Worm (Caenorhabditis elegans) whole organism, L3 larva: ENCODE data around the gene C05E4.7.

Experiments used
- ZK546.5 ChIP-seq: sonication (generic microtip); optimal IDR thresholded peaks from 2 replicates; lab custom pipeline; 2017; ENCODE audit warnings: missing biosample characterization, missing genetic modification characterization
- aly-2 ChIP-seq: fragments of 150-350 bp; optimal IDR thresholded peaks from 2 replicates; lab custom pipeline; 2014; ENCODE audit warnings: missing biosample characterization, missing genetic modification characterization
- ama-1 ChIP-seq: fragments of 150-350 bp; optimal IDR thresholded peaks from 2 replicates; lab custom pipeline; 2018
- ceh-16 ChIP-seq: sonication (generic microtip); optimal IDR thresholded peaks from 2 replicates; lab custom pipeline; 2017; ENCODE audit warnings: missing biosample characterization, missing genetic modification characterization
- ceh-28 ChIP-seq: fragments of 150-350 bp; optimal IDR thresholded peaks from 2 replicates; lab custom pipeline; 2014; ENCODE audit warnings: missing biosample characterization, missing genetic modification reagents, missing genetic modification characterization
- ceh-82 ChIP-seq: fragments of 150-350 bp; optimal IDR thresholded peaks from 2 replicates; lab custom pipeline; 2014; ENCODE audit warnings: missing biosample characterization, missing genetic modification characterization
- ceh-9 ChIP-seq: sonication (generic microtip); optimal IDR thresholded peaks from 2 replicates; lab custom pipeline; 2018; ENCODE audit warnings: missing biosample characterization, missing genetic modification characterization
- daf-12 ChIP-seq: fragments of 150-350 bp; optimal IDR thresholded peaks from 2 replicates; lab custom pipeline; 2014; ENCODE audit warnings: missing biosample characterization, missing genetic modification reagents, missing genetic modification characterization
- egl-27 ChIP-seq: sonication (generic microtip); optimal IDR thresholded peaks from 4 replicates; lab custom pipeline; 2017; ENCODE audit warnings: missing biosample characterization, missing genetic modification reagents, missing genetic modification characterization
- egl-5 ChIP-seq: fragments of 150-350 bp; optimal IDR thresholded peaks from 2 replicates; lab custom pipeline; 2017; ENCODE audit warnings: missing biosample characterization, missing genetic modification reagents, missing genetic modification characterization, inconsistent platforms
- elt-1 ChIP-seq: fragments of 150-350 bp; optimal IDR thresholded peaks from 2 replicates; lab custom pipeline; 2014; ENCODE audit warnings: missing biosample characterization, missing genetic modification characterization
- elt-2 ChIP-seq: sonication (generic microtip); optimal IDR thresholded peaks from 2 replicates; lab custom pipeline; 2016; ENCODE audit warnings: missing genetic modification reagents, mild to moderate bottlenecking, missing genetic modification characterization, missing compliant biosample characterization
- elt-3 ChIP-seq, 3 experiments: fragments of 150-350 bp in 1 of 3; sonication (generic microtip) in 2 of 3; optimal IDR thresholded peaks; 2 replicates in 2 of 3; 4 replicates in 1 of 3; lab custom pipeline; 2014 to 2017; ENCODE audit warnings: missing biosample characterization in 3 of 3, missing genetic modification characterization in 3 of 3
- eor-1 ChIP-seq, 2 experiments: fragments of 150-350 bp; optimal IDR thresholded peaks; 2 replicates each; lab custom pipeline; 2014 to 2018; ENCODE audit warnings: missing biosample characterization in 2 of 2, missing genetic modification characterization in 2 of 2
- fkh-10 ChIP-seq: sonication (generic microtip); optimal IDR thresholded peaks from 2 replicates; lab custom pipeline; 2017; ENCODE audit warnings: missing biosample characterization, missing genetic modification reagents, missing genetic modification characterization
- fkh-2 ChIP-seq: fragments of 150-350 bp; optimal IDR thresholded peaks from 2 replicates; lab custom pipeline; 2014; ENCODE audit warnings: missing biosample characterization, missing genetic modification reagents, missing genetic modification characterization
- fos-1 ChIP-seq: fragments of 150-350 bp; optimal IDR thresholded peaks from 2 replicates; lab custom pipeline; 2014; ENCODE audit warnings: missing biosample characterization, missing genetic modification characterization
- hmg-11 ChIP-seq: sonication (generic microtip); optimal IDR thresholded peaks from 2 replicates; lab custom pipeline; 2016; ENCODE audit warnings: missing genetic modification characterization, missing compliant biosample characterization
- lin-39 ChIP-seq: fragments of 150-350 bp; optimal IDR thresholded peaks from 2 replicates; lab custom pipeline; 2018; ENCODE audit warnings: missing biosample characterization, missing genetic modification reagents, missing genetic modification characterization
- lsy-12 ChIP-seq: sonication (generic microtip); optimal IDR thresholded peaks from 2 replicates; lab custom pipeline; 2016; ENCODE audit warnings: mild to moderate bottlenecking, missing genetic modification characterization, missing compliant biosample characterization
- mdl-1 ChIP-seq: fragments of 150-350 bp; optimal IDR thresholded peaks from 2 replicates; lab custom pipeline; 2014; ENCODE audit warnings: missing biosample characterization, missing genetic modification characterization
- mml-1 ChIP-seq: fragments of 150-350 bp; sonication (generic microtip); optimal IDR thresholded peaks from 3 replicates; lab custom pipeline; 2014; ENCODE audit warnings: missing biosample characterization, missing genetic modification characterization
- nfya-1 ChIP-seq: sonication (generic microtip); optimal IDR thresholded peaks from 2 replicates; lab custom pipeline; 2017; ENCODE audit warnings: missing genetic modification characterization, mild to moderate bottlenecking, missing compliant biosample characterization, antibody characterized with exemption, moderate library complexity; ENCODE audit not compliant: insufficient read depth
- nhr-11 ChIP-seq: fragments of 150-350 bp; optimal IDR thresholded peaks from 2 replicates; lab custom pipeline; 2014; ENCODE audit warnings: missing biosample characterization, missing genetic modification characterization
- nhr-12 ChIP-seq: fragments of 150-350 bp; optimal IDR thresholded peaks from 2 replicates; lab custom pipeline; 2014; ENCODE audit warnings: missing biosample characterization, missing genetic modification characterization
- nhr-23 ChIP-seq: fragments of 150-350 bp; optimal IDR thresholded peaks from 2 replicates; lab custom pipeline; 2014; ENCODE audit warnings: missing biosample characterization, missing genetic modification reagents, missing genetic modification characterization
- nhr-237 ChIP-seq: fragments of 150-350 bp; optimal IDR thresholded peaks from 2 replicates; lab custom pipeline; 2014; ENCODE audit warnings: missing biosample characterization, missing genetic modification characterization
- nhr-25 ChIP-seq: sonication (generic microtip); optimal IDR thresholded peaks from 2 replicates; lab custom pipeline; 2017; ENCODE audit warnings: missing biosample characterization, missing genetic modification characterization
- nhr-28 ChIP-seq: fragments of 150-350 bp; optimal IDR thresholded peaks from 2 replicates; lab custom pipeline; 2014; ENCODE audit warnings: missing biosample characterization, missing genetic modification characterization
- nhr-43 ChIP-seq: sonication (generic microtip); optimal IDR thresholded peaks from 2 replicates; lab custom pipeline; 2016; ENCODE audit warnings: mild to moderate bottlenecking, missing genetic modification characterization, missing compliant biosample characterization; ENCODE audit not compliant: poor library complexity, severe bottlenecking
- nhr-67 ChIP-seq: fragments of 150-350 bp; optimal IDR thresholded peaks from 2 replicates; lab custom pipeline; 2014; ENCODE audit warnings: missing biosample characterization, missing genetic modification characterization
- nhr-76 ChIP-seq: fragments of 150-350 bp; sonication (generic microtip); optimal IDR thresholded peaks from 5 replicates; lab custom pipeline; 2014; ENCODE audit warnings: missing biosample characterization, missing genetic modification characterization
- nhr-77 ChIP-seq: fragments of 150-350 bp; optimal IDR thresholded peaks from 2 replicates; lab custom pipeline; 2014; ENCODE audit warnings: missing biosample characterization, missing genetic modification characterization
- pha-4 ChIP-seq: fragments of 150-350 bp; optimal IDR thresholded peaks from 2 replicates; lab custom pipeline; 2014; ENCODE audit warnings: missing biosample characterization, missing genetic modification reagents, missing genetic modification characterization
- pqm-1 ChIP-seq: fragments of 150-350 bp; optimal IDR thresholded peaks from 2 replicates; lab custom pipeline; 2017; ENCODE audit warnings: missing biosample characterization, missing genetic modification characterization, inconsistent platforms
- skn-1 ChIP-seq: fragments of 150-350 bp; optimal IDR thresholded peaks from 2 replicates; lab custom pipeline; 2014; ENCODE audit warnings: missing biosample characterization, missing genetic modification characterization
- snpc-4 ChIP-seq: fragments of 150-350 bp; optimal IDR thresholded peaks from 2 replicates; lab custom pipeline; 2014; ENCODE audit warnings: missing biosample characterization, missing genetic modification characterization
- tbx-2 ChIP-seq: sonication (generic microtip); optimal IDR thresholded peaks from 2 replicates; lab custom pipeline; 2016; ENCODE audit warnings: mild to moderate bottlenecking, missing genetic modification characterization, missing compliant biosample characterization
- unc-39 ChIP-seq: sonication (generic microtip); optimal IDR thresholded peaks from 4 replicates; lab custom pipeline; 2017; ENCODE audit warnings: missing biosample characterization, missing genetic modification characterization
- unc-62 ChIP-seq: fragments of 150-350 bp; sonication (generic microtip); optimal IDR thresholded peaks from 4 replicates; lab custom pipeline; 2014; ENCODE audit warnings: missing biosample characterization, missing genetic modification reagents, missing genetic modification characterization
- zag-1 ChIP-seq: fragments of 150-350 bp; optimal IDR thresholded peaks from 2 replicates; lab custom pipeline; 2014; ENCODE audit warnings: missing biosample characterization, missing genetic modification characterization
- ztf-11 ChIP-seq: fragments of 150-350 bp; optimal IDR thresholded peaks from 2 replicates; lab custom pipeline; 2014; ENCODE audit warnings: missing biosample characterization, missing genetic modification characterization
- ztf-4 ChIP-seq: fragments of 150-350 bp; optimal IDR thresholded peaks from 2 replicates; lab custom pipeline; 2014; ENCODE audit warnings: missing biosample characterization, missing genetic modification characterization

The C05E4.7 gene

ce11 chrV:725807-726572 lies 15.9 kb upstream of the C05E4.7 start (continued):
- TF ChIP-seq nhr-25 (tag; lab: Kevin White, UChicago) (peak; percentile 2), elt-3 (tag; optimal IDR thresholded peaks at IDR 0.05; lab: Kevin White, UChicago) (peak in 1 of 3 experiments; percentile 53), ceh-9 (tag; lab: Kevin White, UChicago) (no peak), nhr-12 (tag; lab: Kevin White, UChicago) (no peak), tbx-2 (no peak), ceh-16 (no peak), unc-62 (GFP tag; lab: Kevin White, UChicago) (no peak), fkh-2 (tag; lab: Kevin White, UChicago) (no peak), egl-5 (no peak), lin-39 (tag; lab: Kevin White, UChicago) (peak; percentile 38)

- peak in 1 of 3 experiments; percentile 5 for TF ChIP-seq elt-3 (tag; optimal IDR thresholded peaks at IDR 0.05; lab: Kevin White, UChicago)
- no peak for TF ChIP-seq ztf-11 (tag; lab: Kevin White, UChicago)
- TF ChIP-seq fkh-10 (GFP tag; lab: Kevin White, UChicago) = no peak
- peak; percentile 56 for TF ChIP-seq nhr-43 (tag; lab: Kevin White, UChicago)
- no peak for TF ChIP-seq nhr-67 (tag; lab: Kevin White, UChicago)
- TF ChIP-seq elt-2 (tag; lab: Kevin White, UChicago) = peak; percentile 13
- peak; percentile 17 for TF ChIP-seq pqm-1 (tag; lab: Kevin White, UChicago)
- TF ChIP-seq nhr-25 (tag; lab: Kevin White, UChicago) = peak; percentile 25
- TF ChIP-seq egl-5 = peak; percentile 35
- TF ChIP-seq ama-1 (lab: Kevin White, UChicago) = peak; percentile 95
- TF ChIP-seq, all 47 proteins: peak for 7
Measured at ce11 chrV:726573-727483, 15.1 kb upstream of the C05E4.7 start.

ce11 chrV:727484-728351 lies 14.2 kb upstream of the C05E4.7 start, which contains the start of the genes icl-1 and srh-2:
icl-1 (minus strand) TSS chrV:728004.
srh-2 (plus strand) TSS chrV:728301.
- TF ChIP-seq nhr-43 (tag; lab: Kevin White, UChicago) (peak; percentile 73), zag-1 (no peak), ceh-82 (tag; lab: Kevin White, UChicago) (no peak), aly-2 (tag; lab: Kevin White, UChicago) (no peak), daf-12 (no peak), egl-5 (no peak), nhr-76 (tag; lab: Kevin White, UChicago) (no peak), nhr-12 (tag; lab: Kevin White, UChicago) (no peak), fkh-10 (GFP tag; lab: Kevin White, UChicago) (no peak), eor-1 (tag; optimal IDR thresholded peaks at IDR 0.05; lab: Kevin White, UChicago) (no peak), ZK546.5 (no peak), hmg-11 (no peak), nhr-11 (tag; lab: Kevin White, UChicago) (no peak), elt-1 (tag; lab: Kevin White, UChicago) (no peak), nhr-23 (tag; lab: Kevin White, UChicago) (peak; percentile 71), unc-39 (tag; lab: Kevin White, UChicago) (no peak), unc-62 (GFP tag; lab: Kevin White, UChicago) (no peak), mdl-1 (tag; lab: Kevin White, UChicago) (no peak), mml-1 (no peak), skn-1 (tag; lab: Kevin White, UChicago) (no peak), egl-27 (no peak), nfya-1 (peak; percentile 68), elt-2 (tag; lab: Kevin White, UChicago) (peak; percentile 83), pqm-1 (tag; lab: Kevin White, UChicago) (peak; percentile 65), lsy-12 (tag; lab: Kevin White, UChicago) (peak; percentile 42), ama-1 (lab: Kevin White, UChicago) (peak; percentile 92), nhr-77 (tag; lab: Kevin White, UChicago) (no peak), ceh-28 (peak; percentile 67), nhr-237 (tag; lab: Kevin White, UChicago) (no peak), ztf-4 (no peak), pha-4 (peak; percentile 79), fos-1 (tag; lab: Kevin White, UChicago) (peak; percentile 15), nhr-28 (no peak), snpc-4 (tag; lab: Kevin White, UChicago) (no peak)
